Worm (Caenorhabditis elegans): ENCODE data around the gene C09G9.3.

DNA sequence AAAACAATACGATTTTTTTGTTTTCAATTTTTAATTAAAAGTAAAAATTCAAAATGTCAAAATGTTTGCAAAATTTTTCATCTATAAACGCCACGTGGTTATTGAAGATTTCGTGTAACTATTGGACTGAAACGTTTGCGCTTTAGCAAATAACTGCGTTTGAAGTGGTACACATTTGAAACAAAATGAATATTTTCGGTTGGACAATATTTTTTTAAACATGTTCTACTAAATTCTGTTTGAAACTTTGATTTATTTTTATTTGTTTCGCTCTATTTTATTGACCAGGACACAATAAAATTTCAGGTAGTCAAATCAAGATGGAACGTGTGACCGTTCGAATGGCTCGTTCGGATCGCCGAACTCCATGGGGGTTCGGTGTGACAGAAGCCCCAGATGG lies 20.7 kb downstream of the C09G9.3 start, which contains the start of gene alp-1:
- no peak for TF ChIP-seq him-1 (tag; optimal IDR thresholded peaks at IDR 0.05)
- no peak for TF ChIP-seq dao-5 (tag; optimal IDR thresholded peaks at IDR 0.05)
- TF ChIP-seq W03F9.2 (tag; optimal IDR thresholded peaks at IDR 0.05), result no peak
